Worm (Caenorhabditis elegans) whole organism, young adult: ENCODE measurements around the gene C48B4.7.

Experiments
- B0019.2 ChIP-seq: fragments of 200-800 bp; sonication (Bioruptor generic); conservative IDR thresholded peaks from 2 replicates; pipeline ENCODE4 v1.3.6; 2022; ENCODE audit warnings: missing genetic modification reagents, missing genetic modification characterization, missing compliant biosample characterization
- B0336.3 ChIP-seq: fragments of 200-800 bp; sonication (Bioruptor generic); IDR thresholded peaks from 2 replicates; pipeline ENCODE4 v1.3.6; 2022; ENCODE audit warnings: missing genetic modification characterization, missing compliant biosample characterization
- F37B4.10 ChIP-seq: fragments of 200-800 bp; sonication (Bioruptor generic); IDR thresholded peaks from 2 replicates; pipeline ENCODE4 v1.3.6; 2022; ENCODE audit warnings: missing genetic modification characterization, missing compliant biosample characterization
- F49E8.2 ChIP-seq: sonication (generic microtip); optimal IDR thresholded peaks from 3 replicates; lab custom pipeline; 2017; ENCODE audit warnings: missing genetic modification characterization, mild to moderate bottlenecking, missing compliant biosample characterization, antibody characterized with exemption, moderate library complexity; ENCODE audit not compliant: insufficient read depth
- T26A5.8 ChIP-seq: sonication (generic microtip); optimal IDR thresholded peaks from 2 replicates; lab custom pipeline; 2016; ENCODE audit warnings: missing genetic modification characterization, missing compliant biosample characterization
- Y53F4B.3 ChIP-seq: fragments of 200-800 bp; sonication (Bioruptor generic); IDR thresholded peaks from 2 replicates; pipeline ENCODE4 v1.3.6; 2022; ENCODE audit warnings: missing genetic modification reagents, missing genetic modification characterization, missing compliant biosample characterization
- Y95B8A.8 ChIP-seq: fragments of 200-800 bp; sonication (Bioruptor generic); IDR thresholded peaks from 2 replicates; pipeline ENCODE4 v1.3.6; 2022; ENCODE audit warnings: missing genetic modification reagents, missing genetic modification characterization, missing compliant biosample characterization
- ZK185.1 ChIP-seq: sonication (generic microtip); optimal IDR thresholded peaks from 2 replicates; lab custom pipeline; 2016; ENCODE audit warnings: mild to moderate bottlenecking, missing genetic modification characterization, missing compliant biosample characterization; ENCODE audit not compliant: poor library complexity, severe bottlenecking
- akir-1 ChIP-seq: fragments of 200-800 bp; sonication (Bioruptor generic); optimal IDR thresholded peaks from 2 replicates; lab custom pipeline; 2018; ENCODE audit warnings: mild to moderate bottlenecking, missing genetic modification characterization, moderate library complexity, missing compliant biosample characterization
- atf-7 ChIP-seq: sonication (generic microtip); optimal IDR thresholded peaks from 2 replicates; lab custom pipeline; 2017; ENCODE audit warnings: mild to moderate bottlenecking, missing genetic modification characterization, missing compliant biosample characterization
- athp-1 ChIP-seq: sonication (generic microtip); optimal IDR thresholded peaks from 2 replicates; lab custom pipeline; 2017; ENCODE audit warnings: mild to moderate bottlenecking, missing genetic modification characterization, missing compliant biosample characterization
- attf-5 ChIP-seq: fragments of 200-800 bp; sonication (Bioruptor generic); optimal IDR thresholded peaks from 2 replicates; lab custom pipeline; 2018; ENCODE audit warnings: mild to moderate bottlenecking, missing genetic modification characterization, missing compliant biosample characterization
- cebp-1 ChIP-seq, 2 experiments: fragments of 200-800 bp in 1 of 2; sonication (Bioruptor generic) in 1 of 2; sonication (generic microtip) in 1 of 2; IDR thresholded peaks in 1 of 2; optimal IDR thresholded peaks in 1 of 2; 2 replicates each; pipeline versions ENCODE4 v1.3.6 to Lab custom; 2017 to 2022; ENCODE audit warnings: missing compliant biosample characterization in 2 of 2, missing genetic modification characterization in 2 of 2, mild to moderate bottlenecking in 1 of 2, missing genetic modification reagents in 1 of 2, moderate library complexity in 1 of 2
- ceh-58 ChIP-seq: fragments of 200-800 bp; sonication (Bioruptor generic); IDR thresholded peaks from 2 replicates; pipeline ENCODE4 v1.3.6; 2022; ENCODE audit warnings: missing genetic modification characterization, missing compliant biosample characterization
- ceh-79 ChIP-seq: sonication (generic microtip); optimal IDR thresholded peaks from 2 replicates; lab custom pipeline; 2017; ENCODE audit warnings: mild to moderate bottlenecking, missing genetic modification characterization, missing compliant biosample characterization
- efl-1 ChIP-seq: fragments of 150-350 bp; optimal IDR thresholded peaks from 2 replicates; lab custom pipeline; 2014; ENCODE audit warnings: missing biosample characterization, missing genetic modification reagents, missing genetic modification characterization
- egl-18 ChIP-seq: fragments of 200-800 bp; sonication (Bioruptor generic); IDR thresholded peaks from 2 replicates; pipeline ENCODE4 v1.3.6; 2022; ENCODE audit warnings: missing genetic modification reagents, missing genetic modification characterization, missing compliant biosample characterization
- ekl-4 ChIP-seq: fragments of 200-800 bp; sonication (Bioruptor generic); IDR thresholded peaks from 2 replicates; pipeline ENCODE4 v1.3.6; 2022; ENCODE audit warnings: missing genetic modification reagents, missing genetic modification characterization, missing compliant biosample characterization
- hlh-12 ChIP-seq: sonication (generic microtip); optimal IDR thresholded peaks from 2 replicates; lab custom pipeline; 2016; ENCODE audit warnings: missing genetic modification characterization, missing compliant biosample characterization
- hmg-1.2 ChIP-seq: fragments of 200-800 bp; sonication (Bioruptor generic); IDR thresholded peaks from 2 replicates; pipeline ENCODE4 v1.3.6; 2022; ENCODE audit warnings: missing genetic modification reagents, missing genetic modification characterization, missing compliant biosample characterization
- hmg-20 ChIP-seq: fragments of 200-800 bp; sonication (Bioruptor generic); IDR thresholded peaks from 2 replicates; pipeline ENCODE4 v1.3.6; 2022; ENCODE audit warnings: missing genetic modification reagents, missing genetic modification characterization, missing compliant biosample characterization
- lsl-1 ChIP-seq: fragments of 200-800 bp; sonication (Bioruptor generic); optimal IDR thresholded peaks from 2 replicates; lab custom pipeline; 2018; ENCODE audit warnings: mild to moderate bottlenecking, missing genetic modification characterization, moderate library complexity, missing compliant biosample characterization
- madf-6 ChIP-seq: fragments of 200-800 bp; sonication (Bioruptor generic); IDR thresholded peaks from 2 replicates; pipeline ENCODE4 v1.3.6; 2022; ENCODE audit warnings: missing genetic modification reagents, missing genetic modification characterization, missing compliant biosample characterization
- mcd-1 ChIP-seq: fragments of 200-800 bp; sonication (Bioruptor generic); IDR thresholded peaks from 2 replicates; pipeline ENCODE4 v1.3.6; 2022; ENCODE audit warnings: missing genetic modification reagents, missing genetic modification characterization, missing compliant biosample characterization
- nfya-1 ChIP-seq: sonication (generic microtip); optimal IDR thresholded peaks from 2 replicates; lab custom pipeline; 2017; ENCODE audit warnings: antibody characterized with exemption, missing compliant biosample characterization, missing genetic modification characterization, borderline replicate concordance; ENCODE audit not compliant: insufficient read depth
- nfya-2 ChIP-seq: fragments of 200-800 bp; sonication (Bioruptor generic); IDR thresholded peaks from 2 replicates; pipeline ENCODE4 v1.3.6; 2022; ENCODE audit warnings: missing genetic modification reagents, missing genetic modification characterization, missing compliant biosample characterization
- pbrm-1 ChIP-seq: fragments of 200-800 bp; sonication (Bioruptor generic); IDR thresholded peaks from 2 replicates; pipeline ENCODE4 v1.3.6; 2022; ENCODE audit warnings: missing genetic modification reagents, missing genetic modification characterization, missing compliant biosample characterization
- rcor-1 ChIP-seq: fragments of 200-800 bp; sonication (Bioruptor generic); IDR thresholded peaks from 2 replicates; pipeline ENCODE4 v1.3.6; 2022; ENCODE audit warnings: missing genetic modification reagents, missing genetic modification characterization, missing compliant biosample characterization
- unc-130 ChIP-seq: sonication (generic microtip); optimal IDR thresholded peaks from 2 replicates; lab custom pipeline; 2016; ENCODE audit warnings: missing genetic modification reagents, missing genetic modification characterization, missing compliant biosample characterization
- ztf-22 ChIP-seq: fragments of 200-800 bp; sonication (Bioruptor generic); optimal IDR thresholded peaks from 2 replicates; lab custom pipeline; 2018; ENCODE audit warnings: mild to moderate bottlenecking, missing genetic modification characterization, moderate library complexity, missing compliant biosample characterization
- ztf-3 ChIP-seq: fragments of 200-800 bp; sonication (Bioruptor generic); optimal IDR thresholded peaks from 2 replicates; lab custom pipeline; 2018; ENCODE audit warnings: mild to moderate bottlenecking, missing genetic modification characterization, missing compliant biosample characterization

Gene C48B4.7

ce11 chrIII:9544820-9545219 is 14.4 kb downstream of the C48B4.7 start, which contains the start of gene ZK1098.12:
ZK1098.12 (plus strand) TSS chrIII:9545120.
- TF ChIP-seq Y95B8A.8: no peak
- TF ChIP-seq ztf-3 (GFP tag; lab: Kevin White, UChicago): no peak
- TF ChIP-seq ceh-58 (GFP tag; lab: Robert Waterston, UW): no peak
- no peak for TF ChIP-seq ZK185.1 (tag; lab: Kevin White, UChicago)
- TF ChIP-seq F49E8.2 (tag; lab: Kevin White, UChicago): no peak
- TF ChIP-seq rcor-1 (GFP tag; lab: Robert Waterston, UW): no peak
- TF ChIP-seq, all 124 proteins: peak for 0

- TF ChIP-seq nfya-2 (GFP tag; lab: Robert Waterston, UW) (no peak), ztf-22 (no peak), akir-1 (no peak), T26A5.8 (tag; lab: Kevin White, UChicago) (no peak)
These were observed 15.1 kb downstream of the C48B4.7 start, which contains the start of gene ZK1098.9 for ce11 chrIII:9544125-9544524. ZK1098.9 (plus strand) TSS chrIII:9544425.

- TF ChIP-seq efl-1 (GFP tag; lab: Kevin White, UChicago): no peak
- TF ChIP-seq hmg-1.2 (GFP tag; lab: Robert Waterston, UW): peak; percentile 51; the same call in 1 of the 2 replicates
- TF ChIP-seq hlh-12 (tag; lab: Kevin White, UChicago): no peak
- no peak for TF ChIP-seq B0336.3 (GFP tag; lab: Robert Waterston, UW)
- no peak for TF ChIP-seq atf-7
- TF ChIP-seq egl-18 (GFP tag; lab: Robert Waterston, UW): no peak
- no peak for TF ChIP-seq ztf-3 (GFP tag; lab: Kevin White, UChicago)
- TF ChIP-seq pbrm-1 (GFP tag; lab: Robert Waterston, UW): no peak
- no peak for TF ChIP-seq B0019.2 (GFP tag; lab: Robert Waterston, UW)
- TF ChIP-seq nfya-2 (GFP tag; lab: Robert Waterston, UW): no peak
- TF ChIP-seq F37B4.10 (GFP tag; lab: Robert Waterston, UW): no peak
- TF ChIP-seq Y53F4B.3 (GFP tag; lab: Robert Waterston, UW): no peak
- no peak for TF ChIP-seq unc-130 (GFP tag; lab: Kevin White, UChicago)
- TF ChIP-seq lsl-1 (GFP tag; lab: Kevin White, UChicago): peak; percentile 31
- TF ChIP-seq attf-5: peak; percentile 18
- TF ChIP-seq mcd-1 (GFP tag; lab: Robert Waterston, UW): peak; percentile 44; the same call in 1 of the 2 replicates
- no peak for TF ChIP-seq athp-1 (tag; lab: Kevin White, UChicago)
- no peak for TF ChIP-seq ceh-79 (tag; lab: Kevin White, UChicago)
- TF ChIP-seq cebp-1 (GFP tag; IDR thresholded peaks at IDR 0.05; lab: Robert Waterston, UW): no peak
- no peak for TF ChIP-seq cebp-1 (tag; optimal IDR thresholded peaks at IDR 0.05; lab: Kevin White, UChicago)
- TF ChIP-seq akir-1: no peak
- TF ChIP-seq hmg-20 (GFP tag; lab: Robert Waterston, UW): no peak
- TF ChIP-seq ekl-4 (GFP tag; lab: Robert Waterston, UW): no peak
These were observed 16.4 kb downstream of the C48B4.7 start, which contains the start of gene eif-2Balpha for ce11 chrIII:9542816-9543215. eif-2Balpha (plus strand) TSS chrIII:9543119.

ce11 chrIII:9542280-9542679 is 17.0 kb downstream of the C48B4.7 start, which contains the start of gene mut-7:
mut-7 (minus strand) TSS chrIII:9542380.
- TF ChIP-seq nfya-1 (tag; lab: Kevin White, UChicago) (no peak), madf-6 (peak; percentile 37; the same call in 1 of the 2 replicates)
